Worm (Caenorhabditis elegans) whole organism, L1 larva: ENCODE data around the gene dbl-1.

Experiments
- aha-1 ChIP-seq: fragments of 150-350 bp; optimal IDR thresholded peaks from 2 replicates; lab custom pipeline; 2014; ENCODE audit warnings: missing biosample characterization, missing genetic modification characterization
- ama-1 ChIP-seq: fragments of 150-350 bp; optimal IDR thresholded peaks from 2 replicates; lab custom pipeline; 2014
- elt-3 ChIP-seq, 6 experiments: fragments of 150-350 bp in 1 of 6; sonication (generic microtip); optimal IDR thresholded peaks; 2 replicates each; lab custom pipeline; 2017 to 2018; ENCODE audit warnings: missing biosample characterization in 6 of 6, missing genetic modification characterization in 6 of 6, inconsistent platforms in 1 of 6
- lin-15B ChIP-seq: fragments of 150-350 bp; sonication (generic microtip); optimal IDR thresholded peaks from 3 replicates; lab custom pipeline; 2014; ENCODE audit warnings: missing biosample characterization, missing genetic modification characterization
- nhr-28 ChIP-seq: fragments of 150-350 bp; optimal IDR thresholded peaks from 2 replicates; lab custom pipeline; 2014; ENCODE audit warnings: missing biosample characterization, missing genetic modification characterization
- snpc-4 ChIP-seq: fragments of 150-350 bp; optimal IDR thresholded peaks from 2 replicates; lab custom pipeline; 2014; ENCODE audit warnings: missing biosample characterization, missing genetic modification characterization
- unc-62 ChIP-seq: fragments of 150-350 bp; optimal IDR thresholded peaks from 2 replicates; lab custom pipeline; 2014; ENCODE audit warnings: missing biosample characterization, missing genetic modification reagents, missing genetic modification characterization
- zag-1 ChIP-seq: fragments of 150-350 bp; optimal IDR thresholded peaks from 2 replicates; lab custom pipeline; 2014; ENCODE audit warnings: missing biosample characterization, missing genetic modification characterization
- zip-4 ChIP-seq: fragments of 200-800 bp; sonication (Bioruptor generic); optimal IDR thresholded peaks from 2 replicates; lab custom pipeline; 2018; ENCODE audit warnings: mild to moderate bottlenecking, missing genetic modification characterization, moderate library complexity, missing compliant biosample characterization

DNA sequence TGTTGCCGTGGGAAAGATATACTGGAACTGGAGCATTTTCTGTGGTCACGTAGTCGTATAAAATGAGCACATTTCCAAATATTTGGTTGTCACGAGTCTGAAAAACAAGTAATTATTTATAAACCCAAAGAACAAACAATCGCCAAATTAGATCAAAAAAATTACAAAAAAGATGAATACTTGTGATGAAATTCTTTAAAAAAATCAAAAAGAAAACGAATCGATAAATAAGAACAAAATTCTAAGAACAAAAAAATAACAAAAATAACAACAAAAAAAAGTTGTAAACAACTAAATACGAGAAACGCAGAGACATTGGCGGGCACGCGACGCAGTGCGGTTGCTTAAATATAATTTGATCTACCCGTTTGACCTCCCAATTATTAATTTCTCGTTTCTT lies 15.8 kb downstream of the dbl-1 start, which contains the start of gene ZC404.16:
- TF ChIP-seq unc-62 (GFP tag; lab: Kevin White, UChicago) (no peak), lin-15B (no peak), snpc-4 (tag; lab: Kevin White, UChicago) (no peak), nhr-28 (no peak), ama-1 (lab: Kevin White, UChicago) (no peak), elt-3 (tag; optimal IDR thresholded peaks at IDR 0.05; lab: Kevin White, UChicago) (no peak), zip-4 (no peak), aha-1 (tag; lab: Kevin White, UChicago) (no peak), zag-1 (tag; lab: Kevin White, UChicago) (no peak)
